Worm (Caenorhabditis elegans): ENCODE data around the gene nlp-67.

DNA sequence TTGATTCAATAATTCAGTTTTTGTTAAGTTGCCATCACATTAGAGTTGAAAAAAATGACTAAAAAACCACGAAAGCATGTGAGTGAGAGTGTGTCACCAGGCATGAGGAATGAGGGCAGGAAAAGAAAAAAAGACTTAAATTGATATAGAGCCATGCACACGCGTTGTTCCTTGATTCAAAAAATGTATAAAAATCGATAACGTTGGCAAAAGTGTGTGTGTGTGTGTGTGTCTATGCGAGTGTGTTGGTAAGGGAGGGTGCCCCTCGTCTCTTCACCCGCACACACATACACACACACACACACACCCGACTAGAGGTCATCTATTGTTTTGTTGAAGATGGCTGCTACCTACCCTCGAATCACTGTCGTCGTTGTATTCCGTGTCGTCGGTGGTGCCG, 40.3 kb upstream of the nlp-67 start:
- no peak for TF ChIP-seq gei-8 (GFP tag; optimal IDR thresholded peaks at IDR 0.05)
- TF ChIP-seq nhr-41 (GFP tag; IDR thresholded peaks at IDR 0.05) = no peak
- no peak for TF ChIP-seq unc-130 (GFP tag; optimal IDR thresholded peaks at IDR 0.05)
- no peak for TF ChIP-seq nhr-102 (tag; optimal IDR thresholded peaks at IDR 0.05)
- TF ChIP-seq ama-1 (optimal IDR thresholded peaks at IDR 0.05) = no peak
- no peak for TF ChIP-seq egl-27 (tag; optimal IDR thresholded peaks at IDR 0.05)

Measured in whole organism, L4 larva.